Worm (Caenorhabditis elegans) whole organism, L2 larva: Measurements from ENCODE around the gene Y55F3BR.2.

Source experiments
- C34F6.9 ChIP-seq: fragments of 150-350 bp; optimal IDR thresholded peaks from 2 replicates; lab custom pipeline; 2014; ENCODE audit warnings: missing biosample characterization, missing genetic modification characterization
- F13H6.1 ChIP-seq: sonication (generic microtip); optimal IDR thresholded peaks from 2 replicates; lab custom pipeline; 2016; ENCODE audit warnings: missing genetic modification characterization, missing compliant biosample characterization
- R02D3.7 ChIP-seq: fragments of 150-350 bp; optimal IDR thresholded peaks from 2 replicates; lab custom pipeline; 2014; ENCODE audit warnings: missing biosample characterization, missing genetic modification characterization
- Y55F3AM.14 ChIP-seq: fragments of 200-800 bp; sonication (Bioruptor generic); optimal IDR thresholded peaks from 2 replicates; lab custom pipeline; 2018; ENCODE audit warnings: mild to moderate bottlenecking, missing genetic modification characterization, missing compliant biosample characterization
- ZK546.5 ChIP-seq: sonication (generic microtip); optimal IDR thresholded peaks from 2 replicates; lab custom pipeline; 2017; ENCODE audit warnings: missing biosample characterization, missing genetic modification characterization
- alr-1 ChIP-seq: fragments of 150-350 bp; optimal IDR thresholded peaks from 2 replicates; lab custom pipeline; 2014; ENCODE audit warnings: missing biosample characterization, missing genetic modification characterization
- aly-2 ChIP-seq: fragments of 150-350 bp; optimal IDR thresholded peaks from 2 replicates; lab custom pipeline; 2014; ENCODE audit warnings: missing biosample characterization, missing genetic modification characterization
- blmp-1 ChIP-seq: sonication (generic microtip); optimal IDR thresholded peaks from 2 replicates; lab custom pipeline; 2017; ENCODE audit warnings: missing genetic modification characterization, mild to moderate bottlenecking, missing compliant biosample characterization, antibody characterized with exemption, moderate library complexity; ENCODE audit not compliant: insufficient read depth
- ceh-16 ChIP-seq: fragments of 150-350 bp; optimal IDR thresholded peaks from 2 replicates; lab custom pipeline; 2014; ENCODE audit warnings: missing biosample characterization, missing genetic modification characterization
- ceh-82 ChIP-seq: fragments of 150-350 bp; optimal IDR thresholded peaks from 2 replicates; lab custom pipeline; 2014; ENCODE audit warnings: missing biosample characterization, missing genetic modification characterization
- crh-2 ChIP-seq: sonication (generic microtip); optimal IDR thresholded peaks from 2 replicates; lab custom pipeline; 2017; ENCODE audit warnings: missing biosample characterization, missing genetic modification characterization
- dmd-4 ChIP-seq: sonication (generic microtip); optimal IDR thresholded peaks from 2 replicates; lab custom pipeline; 2017; ENCODE audit warnings: missing biosample characterization, missing genetic modification characterization
- egl-27 ChIP-seq: sonication (generic microtip); optimal IDR thresholded peaks from 3 replicates; lab custom pipeline; 2017; ENCODE audit warnings: missing biosample characterization, missing genetic modification reagents, missing genetic modification characterization
- elt-1 ChIP-seq: fragments of 150-350 bp; optimal IDR thresholded peaks from 2 replicates; lab custom pipeline; 2014; ENCODE audit warnings: missing biosample characterization, missing genetic modification characterization
- elt-3 ChIP-seq: sonication (generic microtip); optimal IDR thresholded peaks from 2 replicates; lab custom pipeline; 2017; ENCODE audit warnings: missing biosample characterization, missing genetic modification characterization
- fos-1 ChIP-seq: fragments of 150-350 bp; optimal IDR thresholded peaks from 2 replicates; lab custom pipeline; 2014; ENCODE audit warnings: missing biosample characterization, missing genetic modification characterization
- gmeb-1 ChIP-seq: fragments of 150-350 bp; optimal IDR thresholded peaks from 2 replicates; lab custom pipeline; 2014; ENCODE audit warnings: missing biosample characterization, missing genetic modification characterization
- lin-11 ChIP-seq: fragments of 150-350 bp; sonication (generic microtip); optimal IDR thresholded peaks from 2 replicates; lab custom pipeline; 2014; ENCODE audit warnings: missing biosample characterization, missing genetic modification characterization, inconsistent platforms, mixed read lengths
- lin-13 ChIP-seq: fragments of 150-350 bp; optimal IDR thresholded peaks from 2 replicates; lab custom pipeline; 2014; ENCODE audit warnings: missing biosample characterization, missing genetic modification reagents, missing genetic modification characterization
- lin-39 ChIP-seq: fragments of 150-350 bp; optimal IDR thresholded peaks from 2 replicates; lab custom pipeline; 2014; ENCODE audit warnings: missing biosample characterization, missing genetic modification reagents, missing genetic modification characterization
- lsy-2 ChIP-seq, 2 experiments: fragments of 150-350 bp in 1 of 2; sonication (generic microtip) in 1 of 2; optimal IDR thresholded peaks; 2 replicates each; lab custom pipeline; 2014 to 2017; ENCODE audit warnings: missing biosample characterization in 2 of 2, missing genetic modification characterization in 2 of 2
- mab-5 ChIP-seq: fragments of 150-350 bp; optimal IDR thresholded peaks from 2 replicates; lab custom pipeline; 2014; ENCODE audit warnings: missing biosample characterization, missing genetic modification characterization
- mbf-1 ChIP-seq: sonication (generic microtip); optimal IDR thresholded peaks from 2 replicates; lab custom pipeline; 2017; ENCODE audit warnings: missing biosample characterization, missing genetic modification characterization
- mdl-1 ChIP-seq, 2 experiments: fragments of 150-350 bp in 1 of 2; sonication (generic microtip) in 1 of 2; optimal IDR thresholded peaks; 2 replicates each; lab custom pipeline; 2017; ENCODE audit warnings: missing biosample characterization in 2 of 2, missing genetic modification characterization in 2 of 2
- nhr-10 ChIP-seq: sonication (generic microtip); optimal IDR thresholded peaks from 2 replicates; lab custom pipeline; 2017; ENCODE audit warnings: missing biosample characterization, missing genetic modification characterization
- nhr-11 ChIP-seq: fragments of 150-350 bp; optimal IDR thresholded peaks from 2 replicates; lab custom pipeline; 2014; ENCODE audit warnings: missing biosample characterization, missing genetic modification characterization
- nhr-12 ChIP-seq: fragments of 150-350 bp; optimal IDR thresholded peaks from 2 replicates; lab custom pipeline; 2014; ENCODE audit warnings: missing biosample characterization, missing genetic modification characterization
- nhr-129 ChIP-seq: fragments of 150-350 bp; optimal IDR thresholded peaks from 2 replicates; lab custom pipeline; 2014; ENCODE audit warnings: missing biosample characterization, missing genetic modification characterization
- nhr-21 ChIP-seq: fragments of 150-350 bp; optimal IDR thresholded peaks from 2 replicates; lab custom pipeline; 2014; ENCODE audit warnings: missing biosample characterization, missing genetic modification characterization
- nhr-23 ChIP-seq: fragments of 150-350 bp; optimal IDR thresholded peaks from 2 replicates; lab custom pipeline; 2014; ENCODE audit warnings: missing biosample characterization, missing genetic modification reagents, missing genetic modification characterization
- nhr-237 ChIP-seq: fragments of 150-350 bp; optimal IDR thresholded peaks from 2 replicates; lab custom pipeline; 2014; ENCODE audit warnings: missing biosample characterization, missing genetic modification characterization
- nhr-25 ChIP-seq: fragments of 150-350 bp; sonication (generic microtip); optimal IDR thresholded peaks from 3 replicates; lab custom pipeline; 2014; ENCODE audit warnings: missing biosample characterization, missing genetic modification characterization
- nhr-77 ChIP-seq: fragments of 150-350 bp; optimal IDR thresholded peaks from 2 replicates; lab custom pipeline; 2014; ENCODE audit warnings: missing biosample characterization, missing genetic modification characterization
- peb-1 ChIP-seq: fragments of 150-350 bp; optimal IDR thresholded peaks from 2 replicates; lab custom pipeline; 2014; ENCODE audit warnings: missing biosample characterization, missing genetic modification characterization
- sem-4 ChIP-seq: fragments of 150-350 bp; optimal IDR thresholded peaks from 2 replicates; lab custom pipeline; 2014; ENCODE audit warnings: missing biosample characterization, missing genetic modification reagents, missing genetic modification characterization
- sma-3 ChIP-seq: sonication (generic microtip); optimal IDR thresholded peaks from 2 replicates; lab custom pipeline; 2016; ENCODE audit warnings: missing genetic modification reagents, missing genetic modification characterization, missing compliant biosample characterization
- sma-9 ChIP-seq, 2 experiments: fragments of 150-350 bp in 1 of 2; sonication (generic microtip) in 1 of 2; optimal IDR thresholded peaks; 2 replicates each; lab custom pipeline; 2014 to 2016; ENCODE audit warnings: missing genetic modification characterization in 2 of 2, mild to moderate bottlenecking in 1 of 2, missing biosample characterization in 1 of 2, missing compliant biosample characterization in 1 of 2, missing genetic modification reagents in 1 of 2, moderate library complexity in 1 of 2
- snpc-4 ChIP-seq: fragments of 150-350 bp; optimal IDR thresholded peaks from 2 replicates; lab custom pipeline; 2014; ENCODE audit warnings: missing biosample characterization, missing genetic modification characterization
- unc-39 ChIP-seq: fragments of 150-350 bp; optimal IDR thresholded peaks from 2 replicates; lab custom pipeline; 2014; ENCODE audit warnings: missing biosample characterization, missing genetic modification characterization
- unc-55 ChIP-seq: fragments of 150-350 bp; sonication (generic microtip); optimal IDR thresholded peaks from 3 replicates; lab custom pipeline; 2014; ENCODE audit warnings: missing biosample characterization, missing genetic modification reagents, missing genetic modification characterization
- zag-1 ChIP-seq: fragments of 150-350 bp; optimal IDR thresholded peaks from 2 replicates; lab custom pipeline; 2014; ENCODE audit warnings: missing biosample characterization, missing genetic modification characterization
- ztf-1 ChIP-seq: fragments of 200-800 bp; sonication (Bioruptor generic); conservative IDR thresholded peaks from 2 replicates; pipeline ENCODE4 v1.3.6; 2022; ENCODE audit warnings: missing genetic modification characterization, missing compliant biosample characterization
- ztf-11 ChIP-seq: sonication (generic microtip); optimal IDR thresholded peaks from 2 replicates; lab custom pipeline; 2017; ENCODE audit warnings: missing biosample characterization, missing genetic modification characterization
- ztf-4 ChIP-seq: fragments of 150-350 bp; optimal IDR thresholded peaks from 2 replicates; lab custom pipeline; 2014; ENCODE audit warnings: missing biosample characterization, missing genetic modification characterization

The Y55F3BR.2 gene

ce11 chrIV:866828-867270, 8.1 kb downstream of the Y55F3BR.2 start (continued):
- TF ChIP-seq sma-3 (GFP tag; lab: Kevin White, UChicago) (peak; percentile 89), ztf-1 (GFP tag; lab: Robert Waterston, UW) (no peak), nhr-21 (tag; lab: Kevin White, UChicago) (peak; percentile 80), unc-55 (peak; percentile 58), F13H6.1 (tag; lab: Kevin White, UChicago) (peak; percentile 71), ceh-82 (tag; lab: Kevin White, UChicago) (no peak)

- TF ChIP-seq ztf-4 (tag; lab: Kevin White, UChicago) = no peak
- TF ChIP-seq nhr-21 (tag; lab: Kevin White, UChicago) = no peak
- no peak for TF ChIP-seq ztf-11 (tag; lab: Kevin White, UChicago)
- no peak for TF ChIP-seq snpc-4 (tag; lab: Kevin White, UChicago)
Measured at ce11 chrIV:868723-869122, 10.0 kb downstream of the Y55F3BR.2 start.

- TF ChIP-seq Y55F3AM.14 (GFP tag; lab: Kevin White, UChicago) = no peak
- no peak for TF ChIP-seq elt-3 (tag; lab: Kevin White, UChicago)
- TF ChIP-seq aly-2 (tag; lab: Kevin White, UChicago) = no peak
- no peak for TF ChIP-seq mbf-1 (tag; lab: Kevin White, UChicago)
- no peak for TF ChIP-seq nhr-10
- TF ChIP-seq gmeb-1 = no peak
- no peak for TF ChIP-seq F13H6.1 (tag; lab: Kevin White, UChicago)
- TF ChIP-seq nhr-23 (tag; lab: Kevin White, UChicago) = no peak
- no peak for TF ChIP-seq lsy-2 (tag; optimal IDR thresholded peaks at IDR 0.05; lab: Kevin White, UChicago)
Measured at ce11 chrIV:873174-873788, 14.6 kb downstream of the Y55F3BR.2 start.

ce11 chrIV:874677-875076, 15.9 kb downstream of the Y55F3BR.2 start, which contains the start of gene Y55F3BR.1:
Gene Y55F3BR.1, plus strand, starts transcription at chrIV:874791.
- TF ChIP-seq aly-2 (tag; lab: Kevin White, UChicago) (no peak), crh-2 (tag; lab: Kevin White, UChicago) (peak; percentile 58), alr-1 (tag; lab: Kevin White, UChicago) (no peak), nhr-25 (tag; lab: Kevin White, UChicago) (peak; percentile 30), ztf-1 (GFP tag; lab: Robert Waterston, UW) (no peak), mdl-1 (tag; optimal IDR thresholded peaks at IDR 0.05; lab: Kevin White, UChicago) (no peak), nhr-12 (tag; lab: Kevin White, UChicago) (no peak), lin-39 (no peak), elt-3 (tag; lab: Kevin White, UChicago) (no peak), elt-1 (tag; lab: Kevin White, UChicago) (no peak), peb-1 (tag; lab: Kevin White, UChicago) (no peak), ceh-82 (tag; lab: Kevin White, UChicago) (no peak), nhr-23 (tag; lab: Kevin White, UChicago) (no peak), blmp-1 (tag; lab: Kevin White, UChicago) (no peak), ceh-16 (tag; lab: Kevin White, UChicago) (no peak), nhr-11 (no peak), unc-55 (peak; percentile 81), lin-11 (no peak), lsy-2 (tag; optimal IDR thresholded peaks at IDR 0.05; lab: Kevin White, UChicago) (peak; percentile 48 to 82), nhr-129 (tag; lab: Kevin White, UChicago) (peak; percentile 46), R02D3.7 (tag; lab: Kevin White, UChicago) (no peak), zag-1 (no peak), ztf-4 (tag; lab: Kevin White, UChicago) (no peak), egl-27 (tag; lab: Kevin White, UChicago) (no peak), sem-4 (tag; lab: Kevin White, UChicago) (no peak), dmd-4 (tag; lab: Kevin White, UChicago) (no peak), F13H6.1 (tag; lab: Kevin White, UChicago) (no peak), mbf-1 (tag; lab: Kevin White, UChicago) (no peak), C34F6.9 (peak; percentile 63), sma-9 (GFP tag; optimal IDR thresholded peaks at IDR 0.05; lab: Kevin White, UChicago) (no peak), sma-9 (tag; optimal IDR thresholded peaks at IDR 0.05; lab: Kevin White, UChicago) (no peak), nhr-10 (no peak), nhr-77 (tag; lab: Kevin White, UChicago) (peak; percentile 23), sma-3 (GFP tag; lab: Kevin White, UChicago) (peak; percentile 38), unc-39 (tag; lab: Kevin White, UChicago) (no peak), ZK546.5 (tag; lab: Kevin White, UChicago) (no peak), mab-5 (tag; lab: Kevin White, UChicago) (no peak), ztf-11 (tag; lab: Kevin White, UChicago) (no peak), lin-13 (peak; percentile 51), fos-1 (tag; lab: Kevin White, UChicago) (no peak), nhr-237 (tag; lab: Kevin White, UChicago) (no peak), snpc-4 (tag; lab: Kevin White, UChicago) (peak; percentile 74), nhr-21 (tag; lab: Kevin White, UChicago) (no peak), gmeb-1 (peak; percentile 98)
